Worm (Caenorhabditis elegans): Measurements from ENCODE around the gene gst-14.

DNA sequence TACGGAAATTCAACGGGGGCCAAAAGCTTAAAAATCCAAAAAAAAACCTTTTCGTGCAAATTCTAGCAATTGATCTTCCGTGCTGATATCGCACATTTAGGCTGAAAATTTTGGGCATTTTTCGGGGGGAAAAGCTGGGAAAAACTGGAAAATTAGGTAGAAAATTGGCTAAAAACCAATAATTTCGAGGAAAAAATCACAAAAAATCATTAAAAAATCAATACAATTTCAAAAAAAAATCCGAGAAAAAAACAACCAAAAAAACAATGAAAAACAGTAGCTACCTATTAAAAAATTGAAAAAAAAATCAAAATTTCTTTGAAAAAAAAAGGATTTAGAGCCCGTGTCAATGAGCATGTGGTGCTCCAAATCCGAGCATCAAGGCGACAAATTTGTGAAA, 48.0 kb downstream of the gst-14 start, which contains the start of gene Y48E1B.3:
- no peak for TF ChIP-seq madf-8 (GFP tag; conservative IDR thresholded peaks at IDR 0.05)
- TF ChIP-seq unc-62 (GFP tag; optimal IDR thresholded peaks at IDR 0.05): no peak

Data from whole organism, young adult.